Worm (Caenorhabditis elegans) whole organism, mixed stage, embryonic: ENCODE data around the gene srh-244.

Source experiments
- M03D4.4 ChIP-seq: sonication (generic microtip); optimal IDR thresholded peaks from 2 replicates; lab custom pipeline; 2017; ENCODE audit warnings: mild to moderate bottlenecking, missing genetic modification characterization, missing compliant biosample characterization
- bed-3 ChIP-seq: fragments of 200-800 bp; sonication (Bioruptor generic); optimal IDR thresholded peaks from 3 replicates; lab custom pipeline; 2018; ENCODE audit warnings: mild to moderate bottlenecking, missing genetic modification characterization, moderate library complexity, missing compliant biosample characterization
- blmp-1 ChIP-seq: fragments of 150-350 bp; optimal IDR thresholded peaks from 2 replicates; lab custom pipeline; 2014; ENCODE audit warnings: missing biosample characterization, missing genetic modification characterization
- ceh-39 ChIP-seq: fragments of 150-350 bp; optimal IDR thresholded peaks from 2 replicates; lab custom pipeline; 2014; ENCODE audit warnings: missing biosample characterization, missing genetic modification characterization
- ceh-43 ChIP-seq: fragments of 200-800 bp; sonication (Bioruptor generic); optimal IDR thresholded peaks from 2 replicates; lab custom pipeline; 2018; ENCODE audit warnings: mild to moderate bottlenecking, missing genetic modification characterization, moderate library complexity, missing compliant biosample characterization
- ces-1 ChIP-seq: fragments of 150-350 bp; optimal IDR thresholded peaks from 2 replicates; lab custom pipeline; 2014; ENCODE audit warnings: missing biosample characterization, missing genetic modification reagents, missing genetic modification characterization
- cnd-1 ChIP-seq: fragments of 200-800 bp; sonication (Bioruptor generic); optimal IDR thresholded peaks from 2 replicates; lab custom pipeline; 2018; ENCODE audit warnings: mild to moderate bottlenecking, missing genetic modification characterization, missing compliant biosample characterization
- drap-1 ChIP-seq: fragments of 200-800 bp; sonication (Bioruptor generic); optimal IDR thresholded peaks from 3 replicates; lab custom pipeline; 2018; ENCODE audit warnings: mild to moderate bottlenecking, missing genetic modification characterization, missing compliant biosample characterization
- elt-1 ChIP-seq: sonication (generic microtip); optimal IDR thresholded peaks from 2 replicates; lab custom pipeline; 2017; ENCODE audit warnings: missing genetic modification characterization, mild to moderate bottlenecking, missing compliant biosample characterization, antibody characterized with exemption, moderate library complexity, borderline replicate concordance; ENCODE audit not compliant: insufficient read depth
- elt-3 ChIP-seq: fragments of 150-350 bp; optimal IDR thresholded peaks from 2 replicates; lab custom pipeline; 2014; ENCODE audit warnings: missing biosample characterization, missing genetic modification characterization
- ham-2 ChIP-seq: fragments of 200-800 bp; sonication (Bioruptor generic); optimal IDR thresholded peaks from 2 replicates; lab custom pipeline; 2018; ENCODE audit warnings: mild to moderate bottlenecking, missing genetic modification characterization, missing compliant biosample characterization
- hlh-1 ChIP-seq: fragments of 150-350 bp; optimal IDR thresholded peaks from 2 replicates; lab custom pipeline; 2014; ENCODE audit warnings: missing biosample characterization, missing genetic modification reagents, missing genetic modification characterization
- lin-13 ChIP-seq: fragments of 150-350 bp; optimal IDR thresholded peaks from 2 replicates; lab custom pipeline; 2014; ENCODE audit warnings: missing biosample characterization, missing genetic modification characterization
- lin-32 ChIP-seq: fragments of 200-800 bp; sonication (Bioruptor generic); optimal IDR thresholded peaks from 2 replicates; lab custom pipeline; 2018; ENCODE audit warnings: mild to moderate bottlenecking, missing genetic modification characterization, missing compliant biosample characterization
- lsy-2 ChIP-seq: fragments of 150-350 bp; optimal IDR thresholded peaks from 2 replicates; lab custom pipeline; 2014; ENCODE audit warnings: missing biosample characterization, missing genetic modification characterization
- mab-5 ChIP-seq: fragments of 150-350 bp; optimal IDR thresholded peaks from 2 replicates; lab custom pipeline; 2014; ENCODE audit warnings: missing biosample characterization, missing genetic modification characterization
- mep-1 ChIP-seq: fragments of 150-350 bp; optimal IDR thresholded peaks from 2 replicates; lab custom pipeline; 2017; ENCODE audit warnings: missing biosample characterization, missing genetic modification reagents, missing genetic modification characterization, inconsistent platforms
- nhr-12 ChIP-seq: fragments of 150-350 bp; optimal IDR thresholded peaks from 2 replicates; lab custom pipeline; 2014; ENCODE audit warnings: missing biosample characterization, missing genetic modification characterization
- nhr-2 ChIP-seq: fragments of 150-350 bp; optimal IDR thresholded peaks from 2 replicates; lab custom pipeline; 2014; ENCODE audit warnings: missing biosample characterization, missing genetic modification characterization
- nhr-28 ChIP-seq: fragments of 150-350 bp; optimal IDR thresholded peaks from 2 replicates; lab custom pipeline; 2014; ENCODE audit warnings: missing biosample characterization, missing genetic modification characterization
- nhr-76 ChIP-seq: sonication (generic microtip); optimal IDR thresholded peaks from 2 replicates; lab custom pipeline; 2017; ENCODE audit warnings: missing biosample characterization, missing genetic modification characterization
- pha-4 ChIP-seq: fragments of 150-350 bp; optimal IDR thresholded peaks from 2 replicates; lab custom pipeline; 2018; ENCODE audit warnings: missing biosample characterization, missing genetic modification reagents, missing genetic modification characterization
- sem-2 ChIP-seq: fragments of 200-800 bp; sonication (Bioruptor generic); optimal IDR thresholded peaks from 2 replicates; lab custom pipeline; 2018; ENCODE audit warnings: mild to moderate bottlenecking, missing genetic modification characterization, missing compliant biosample characterization
- snpc-4 ChIP-seq: fragments of 150-350 bp; optimal IDR thresholded peaks from 2 replicates; lab custom pipeline; 2014; ENCODE audit warnings: missing biosample characterization, missing genetic modification characterization
- tbx-8 ChIP-seq: fragments of 200-800 bp; sonication (Bioruptor generic); optimal IDR thresholded peaks from 2 replicates; lab custom pipeline; 2018; ENCODE audit warnings: mild to moderate bottlenecking, missing genetic modification characterization, moderate library complexity, missing compliant biosample characterization
- unc-120 ChIP-seq: sonication (generic microtip); optimal IDR thresholded peaks from 2 replicates; lab custom pipeline; 2017; ENCODE audit warnings: missing genetic modification characterization, missing compliant biosample characterization; ENCODE audit not compliant: poor library complexity, severe bottlenecking
- unc-39 ChIP-seq: fragments of 150-350 bp; optimal IDR thresholded peaks from 2 replicates; lab custom pipeline; 2014; ENCODE audit warnings: missing biosample characterization, missing genetic modification characterization
- unc-62 ChIP-seq: fragments of 150-350 bp; optimal IDR thresholded peaks from 2 replicates; lab custom pipeline; 2014; ENCODE audit warnings: missing biosample characterization, missing genetic modification reagents, missing genetic modification characterization
- zip-8 ChIP-seq: fragments of 150-350 bp; optimal IDR thresholded peaks from 2 replicates; lab custom pipeline; 2014; ENCODE audit warnings: missing biosample characterization, missing genetic modification characterization
- ztf-11 ChIP-seq: fragments of 150-350 bp; optimal IDR thresholded peaks from 2 replicates; lab custom pipeline; 2014; ENCODE audit warnings: missing biosample characterization, missing genetic modification characterization

srh-244 gene

DNA sequence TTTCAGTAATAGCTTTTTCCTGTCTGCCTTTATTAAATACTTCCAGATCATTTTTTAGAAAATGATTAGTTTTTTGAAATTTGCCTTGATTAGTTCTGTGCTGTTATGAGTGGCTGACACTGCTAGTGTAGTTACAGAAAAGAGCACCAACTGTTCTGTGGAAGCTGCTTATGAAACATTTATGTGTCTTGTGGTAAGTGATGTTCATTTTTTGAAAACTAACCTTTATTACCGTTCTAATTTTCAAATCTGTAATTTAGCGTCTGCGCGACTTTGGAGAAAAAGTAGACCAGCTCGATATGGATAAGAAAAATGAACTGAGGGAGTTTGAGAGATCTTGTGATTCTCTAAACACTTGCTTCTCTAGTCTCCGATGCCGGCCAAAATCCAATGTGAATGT, 26.0 kb downstream of the srh-244 start, which contains the start of gene srj-14:
TSS of gene srj-14 (plus strand) at position 131 of the 400 bp plus-strand sequence.
- TF ChIP-seq lin-32 (GFP tag; lab: Kevin White, UChicago) (no peak), unc-120 (tag; lab: Kevin White, UChicago) (no peak), nhr-76 (tag; lab: Kevin White, UChicago) (no peak)

DNA sequence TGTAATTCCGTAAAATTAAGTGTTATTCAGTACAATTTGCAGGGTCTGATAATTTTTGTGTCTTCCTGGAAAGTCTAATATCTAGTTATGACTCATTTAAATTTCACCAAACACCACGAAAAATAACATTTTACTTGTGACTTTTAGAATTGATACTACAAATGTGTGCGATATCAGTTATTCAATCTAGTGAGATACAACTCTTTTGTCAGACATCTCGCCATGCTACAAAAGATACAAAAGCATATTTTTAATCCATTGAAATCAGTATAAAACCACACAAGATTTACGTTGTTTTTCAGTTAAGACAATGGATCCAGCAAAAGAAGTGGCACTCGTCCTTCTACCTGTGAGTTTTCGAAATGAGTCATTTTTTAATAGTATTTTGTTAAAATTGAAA, 30.5 kb downstream of the srh-244 start, which contains the start of gene srx-56:
TSS of gene srx-56 (plus strand) at position 301 of the 400 bp plus-strand sequence.
- TF ChIP-seq ceh-39 (tag; lab: Kevin White, UChicago) (no peak), cnd-1 (tag; lab: Kevin White, UChicago) (no peak), ham-2 (GFP tag; lab: Kevin White, UChicago) (no peak), blmp-1 (tag; lab: Kevin White, UChicago) (no peak), unc-120 (tag; lab: Kevin White, UChicago) (no peak)

DNA sequence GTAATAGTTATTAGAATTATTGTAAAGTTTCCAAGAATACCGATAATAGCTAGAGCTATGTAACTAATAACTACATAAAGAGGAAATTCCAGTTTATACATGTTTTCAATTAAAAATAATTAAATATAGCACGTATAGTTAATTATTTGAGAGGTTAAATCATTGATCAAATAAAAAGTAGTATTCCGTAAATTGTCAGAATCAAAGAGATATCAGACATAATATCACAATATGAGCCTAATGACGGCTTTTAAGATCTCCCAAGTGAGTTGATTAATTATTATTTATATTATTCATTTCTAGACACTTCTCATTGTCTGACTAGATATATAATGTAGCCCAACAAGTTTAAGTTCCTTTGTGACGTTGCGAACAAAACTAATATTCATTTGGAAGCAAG, 35.8 kb downstream of the srh-244 start, which contains the start of gene srsx-24:
TSS of gene srsx-24 (minus strand) at position 101 of the 400 bp plus-strand sequence.
- TF ChIP-seq drap-1: no peak
- no peak for TF ChIP-seq nhr-2 (tag; lab: Kevin White, UChicago)
- no peak for TF ChIP-seq lin-32 (GFP tag; lab: Kevin White, UChicago)
- TF ChIP-seq mep-1: no peak
- TF ChIP-seq pha-4 (tag; lab: Kevin White, UChicago): no peak
- no peak for TF ChIP-seq nhr-28
- no peak for TF ChIP-seq ces-1
- no peak for TF ChIP-seq cnd-1 (tag; lab: Kevin White, UChicago)
- TF ChIP-seq nhr-12 (tag; lab: Kevin White, UChicago): no peak
- TF ChIP-seq bed-3: no peak
- no peak for TF ChIP-seq mab-5 (tag; lab: Kevin White, UChicago)
- no peak for TF ChIP-seq ham-2 (GFP tag; lab: Kevin White, UChicago)
- no peak for TF ChIP-seq elt-3
- TF ChIP-seq ceh-43 (GFP tag; lab: Kevin White, UChicago): no peak
- TF ChIP-seq unc-62: no peak
- TF ChIP-seq unc-39 (tag; lab: Kevin White, UChicago): no peak
- TF ChIP-seq nhr-76 (tag; lab: Kevin White, UChicago): no peak
- TF ChIP-seq blmp-1 (tag; lab: Kevin White, UChicago): no peak
- TF ChIP-seq tbx-8: no peak
- no peak for TF ChIP-seq lin-13 (tag; lab: Kevin White, UChicago)

DNA sequence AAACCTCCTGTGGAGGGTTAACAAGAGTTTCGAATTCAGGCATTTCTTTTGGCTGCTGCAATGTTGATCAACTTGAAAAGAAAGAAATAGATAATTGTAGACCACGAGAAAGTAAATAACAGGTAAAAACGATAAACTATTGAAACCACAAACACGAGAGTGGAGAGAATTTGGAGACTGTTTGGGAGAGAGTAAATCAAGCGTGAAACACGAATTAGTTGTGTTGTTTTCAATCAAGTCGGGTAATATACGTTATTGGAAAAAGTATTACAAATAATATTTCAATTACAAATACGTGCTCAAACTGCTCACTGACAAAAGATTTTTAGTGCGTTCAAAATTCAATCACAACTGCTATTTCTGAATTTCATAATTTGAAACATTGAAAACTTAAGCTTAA, 37.4 kb downstream of the srh-244 start, which contains the start of gene C03G6.17:
TSS of gene C03G6.17 (minus strand) at position 101 of the 400 bp plus-strand sequence.
- TF ChIP-seq lin-32 (GFP tag; lab: Kevin White, UChicago): no peak
- TF ChIP-seq zip-8 (tag; lab: Kevin White, UChicago): no peak
- TF ChIP-seq M03D4.4: no peak
- no peak for TF ChIP-seq ham-2 (GFP tag; lab: Kevin White, UChicago)
- no peak for TF ChIP-seq snpc-4 (tag; lab: Kevin White, UChicago)
- no peak for TF ChIP-seq unc-62
- no peak for TF ChIP-seq mab-5 (tag; lab: Kevin White, UChicago)
- TF ChIP-seq lsy-2 (tag; lab: Kevin White, UChicago): no peak

- TF ChIP-seq ceh-43 (GFP tag; lab: Kevin White, UChicago): no peak
- no peak for TF ChIP-seq mab-5 (tag; lab: Kevin White, UChicago)
Measured at ce11 chrV:7386052-7386573, 42.5 kb downstream of the srh-244 start, which contains the start of gene srp-6. TSS of gene srp-6 (minus strand) at chrV:7386102.

- TF ChIP-seq blmp-1 (tag; lab: Kevin White, UChicago): no peak
- TF ChIP-seq unc-120 (tag; lab: Kevin White, UChicago): no peak
- no peak for TF ChIP-seq ztf-11 (tag; lab: Kevin White, UChicago)
- TF ChIP-seq cnd-1 (tag; lab: Kevin White, UChicago): no peak
- TF ChIP-seq ces-1: no peak
- no peak for TF ChIP-seq pha-4 (tag; lab: Kevin White, UChicago)
- TF ChIP-seq M03D4.4: no peak
- TF ChIP-seq elt-1: no peak
- no peak for TF ChIP-seq sem-2 (GFP tag; lab: Kevin White, UChicago)
- no peak for TF ChIP-seq unc-39 (tag; lab: Kevin White, UChicago)
- TF ChIP-seq hlh-1 (tag; lab: Kevin White, UChicago): no peak
- TF ChIP-seq lin-13 (tag; lab: Kevin White, UChicago): no peak
Measured at ce11 chrV:7387755-7388154, 44.1 kb downstream of the srh-244 start, which contains the start of gene C02H6.3. TSS of gene C02H6.3 (minus strand) at chrV:7387855.
